Worm (Caenorhabditis elegans): ENCODE data around the gene Y57G11C.1130.

The Y57G11C.1130 gene

DNA sequence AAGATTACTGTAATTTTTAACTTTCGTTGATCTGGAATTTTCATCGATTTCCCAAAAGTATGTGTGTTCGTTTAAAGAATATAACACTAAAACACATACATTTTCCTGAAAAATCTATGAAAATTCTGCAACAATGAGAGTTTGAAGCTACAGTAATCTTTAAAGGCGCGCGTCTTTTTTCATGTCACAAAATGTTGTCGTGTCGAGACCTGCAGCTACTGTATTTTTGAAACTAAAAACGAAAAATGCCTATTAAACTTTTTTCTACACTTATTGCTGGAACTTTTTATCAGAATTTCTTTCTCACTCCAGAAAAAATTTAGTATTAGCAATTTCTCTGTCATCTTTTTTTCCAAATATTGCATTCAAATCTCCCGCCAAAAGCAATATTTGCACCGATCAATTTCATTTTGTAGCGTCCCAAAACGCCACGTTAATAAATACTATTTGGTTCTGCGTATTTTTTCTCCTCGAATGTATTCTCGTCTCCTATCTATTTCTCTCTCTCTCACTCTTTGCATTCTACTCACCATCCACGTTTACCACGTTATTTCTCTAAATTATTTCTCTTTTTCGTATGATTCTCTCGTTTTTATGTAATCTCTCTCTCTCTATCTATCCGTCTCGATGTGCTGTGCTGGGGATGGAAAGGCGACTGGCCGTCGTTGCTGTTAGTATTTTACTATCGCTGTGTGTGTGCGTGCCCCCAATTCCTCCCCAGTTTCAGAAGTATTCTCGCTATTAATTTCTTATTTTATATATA is 4.2 kb downstream of the Y57G11C.1130 start, which contains the start of gene melo-1:
melo-1 (plus strand) TSS at position 658 of the 763 bp plus-strand sequence.
- TF ChIP-seq ceh-100 (GFP tag; IDR thresholded peaks at IDR 0.05) (no peak), tbx-9 (tag; optimal IDR thresholded peaks at IDR 0.05; ENCODE audit: borderline replicate concordance) (no peak), him-1 (tag; optimal IDR thresholded peaks at IDR 0.05) (no peak), nhr-27 (tag; optimal IDR thresholded peaks at IDR 0.05) (no peak), mxl-1 (tag; optimal IDR thresholded peaks at IDR 0.05) (no peak), zim-3 (tag; optimal IDR thresholded peaks at IDR 0.05) (no peak), nfya-2 (GFP tag; IDR thresholded peaks at IDR 0.05) (no peak), lin-40 (tag; optimal IDR thresholded peaks at IDR 0.05) (peak; percentile 7), ama-1 (optimal IDR thresholded peaks at IDR 0.05) (no peak), ama-1 (GFP tag; optimal IDR thresholded peaks at IDR 0.05) (no peak), ekl-4 (GFP tag; IDR thresholded peaks at IDR 0.05) (no peak), lsy-27 (tag; optimal IDR thresholded peaks at IDR 0.05; ENCODE audit: borderline replicate concordance, insufficient read depth) (no peak), cebp-1 (GFP tag; IDR thresholded peaks at IDR 0.05) (no peak), cebp-1 (tag; optimal IDR thresholded peaks at IDR 0.05) (peak; percentile 64), nhr-179 (tag; optimal IDR thresholded peaks at IDR 0.05) (no peak), ceh-58 (GFP tag; IDR thresholded peaks at IDR 0.05) (no peak), hrde-1 (tag; optimal IDR thresholded peaks at IDR 0.05; ENCODE audit: borderline replicate concordance) (no peak), snpc-1.3 (tag; optimal IDR thresholded peaks at IDR 0.05; ENCODE audit: insufficient read depth) (no peak), let-607 (tag; optimal IDR thresholded peaks at IDR 0.05) (peak; percentile 76 to 80), gei-17 (GFP tag; optimal IDR thresholded peaks at IDR 0.05) (no peak), Y53F4B.3 (GFP tag; IDR thresholded peaks at IDR 0.05) (no peak), bed-1 (GFP tag; IDR thresholded peaks at IDR 0.05) (no peak), Y79H2A.3 (GFP tag; conservative IDR thresholded peaks at IDR 0.05) (no peak), D2030.7 (GFP tag; IDR thresholded peaks at IDR 0.05) (no peak), aptf-2 (GFP tag; conservative IDR thresholded peaks at IDR 0.05) (no peak), B0336.3 (GFP tag; IDR thresholded peaks at IDR 0.05) (0 out of 2 replicates have a peak, but pooled peaks have one; percentile 18), chd-7 (tag; optimal IDR thresholded peaks at IDR 0.05) (no peak), lin-26 (GFP tag; IDR thresholded peaks at IDR 0.05) (no peak), snpc-3.4 (tag; optimal IDR thresholded peaks at IDR 0.05) (no peak), snpc-4 (GFP tag; optimal IDR thresholded peaks at IDR 0.05) (no peak), snpc-4 (tag; optimal IDR thresholded peaks at IDR 0.05) (peak; percentile 8 to 67 (median 40)), aptf-3 (GFP tag; IDR thresholded peaks at IDR 0.05) (no peak), nfyb-1 (GFP tag; IDR thresholded peaks at IDR 0.05) (no peak), hsf-1 (GFP tag; IDR thresholded peaks at IDR 0.05) (no peak), ets-4 (GFP tag; optimal IDR thresholded peaks at IDR 0.05) (no peak), hmg-20 (GFP tag; IDR thresholded peaks at IDR 0.05) (no peak), lsl-1 (GFP tag; optimal IDR thresholded peaks at IDR 0.05) (peak; percentile 76), F10E7.11 (tag; optimal IDR thresholded peaks at IDR 0.05) (no peak), F23B12.7 (tag; optimal IDR thresholded peaks at IDR 0.05; ENCODE audit: insufficient read depth) (no peak), F39B2.1 (GFP tag; IDR thresholded peaks at IDR 0.05) (no peak), cebp-2 (GFP tag; IDR thresholded peaks at IDR 0.05) (no peak), efl-1 (GFP tag; optimal IDR thresholded peaks at IDR 0.05) (no peak), egl-44 (GFP tag; IDR thresholded peaks at IDR 0.05) (no peak), hmg-1.2 (GFP tag; IDR thresholded peaks at IDR 0.05) (peak; percentile 94), lir-1 (GFP tag; conservative IDR thresholded peaks at IDR 0.05) (no peak), ztf-26 (tag; optimal IDR thresholded peaks at IDR 0.05) (no peak), T07F8.4 (tag; optimal IDR thresholded peaks at IDR 0.05) (no peak), F52B5.7 (tag; optimal IDR thresholded peaks at IDR 0.05) (no peak)

All from whole organism, young adult.